Worm (Caenorhabditis elegans) whole organism, early embryonic: ENCODE data around the gene C04G6.6.

Source experiments
- B0310.2 ChIP-seq: sonication (generic microtip); optimal IDR thresholded peaks from 2 replicates; lab custom pipeline; 2016; ENCODE audit warnings: mild to moderate bottlenecking, missing genetic modification characterization, missing compliant biosample characterization
- F13C5.2 ChIP-seq: sonication (generic microtip); optimal IDR thresholded peaks from 2 replicates; lab custom pipeline; 2017; ENCODE audit warnings: mild to moderate bottlenecking, missing genetic modification characterization, inconsistent platforms, missing compliant biosample characterization
- aly-1 ChIP-seq: sonication (generic microtip); optimal IDR thresholded peaks from 2 replicates; lab custom pipeline; 2016; ENCODE audit warnings: missing genetic modification characterization, missing compliant biosample characterization
- ama-1 ChIP-seq: fragments of 150-350 bp; optimal IDR thresholded peaks from 2 replicates; lab custom pipeline; 2014
- ceh-13 ChIP-seq: fragments of 200-800 bp; sonication (Bioruptor generic); optimal IDR thresholded peaks from 2 replicates; lab custom pipeline; 2018; ENCODE audit warnings: mild to moderate bottlenecking, missing genetic modification characterization, missing compliant biosample characterization
- ceh-36 ChIP-seq: sonication (generic microtip); optimal IDR thresholded peaks from 2 replicates; lab custom pipeline; 2016; ENCODE audit warnings: missing genetic modification characterization, inconsistent platforms, missing compliant biosample characterization
- ets-7 ChIP-seq: sonication (generic microtip); optimal IDR thresholded peaks from 2 replicates; lab custom pipeline; 2016; ENCODE audit warnings: missing genotype, missing genetic modification characterization, missing compliant biosample characterization
- flt-1 ChIP-seq: fragments of 200-800 bp; sonication (Bioruptor generic); IDR thresholded peaks from 2 replicates; pipeline ENCODE4 v1.3.6; 2022; ENCODE audit warnings: missing genetic modification characterization, missing compliant biosample characterization
- hmbx-1 ChIP-seq: sonication (generic microtip); optimal IDR thresholded peaks from 2 replicates; lab custom pipeline; 2016; ENCODE audit warnings: mild to moderate bottlenecking, missing genetic modification characterization, missing compliant biosample characterization
- hmg-4 ChIP-seq: fragments of 200-800 bp; sonication (Bioruptor generic); optimal IDR thresholded peaks from 2 replicates; lab custom pipeline; 2018; ENCODE audit warnings: mild to moderate bottlenecking, missing genetic modification characterization, missing compliant biosample characterization
- hnd-1 ChIP-seq: sonication (generic microtip); optimal IDR thresholded peaks from 2 replicates; lab custom pipeline; 2016; ENCODE audit warnings: missing genetic modification characterization, missing compliant biosample characterization
- pes-1 ChIP-seq: fragments of 200-800 bp; sonication (Bioruptor generic); IDR thresholded peaks from 2 replicates; pipeline ENCODE4 v1.3.6; 2022; ENCODE audit warnings: missing genetic modification reagents, missing genetic modification characterization, missing compliant biosample characterization
- scrt-1 ChIP-seq: fragments of 200-800 bp; sonication (Bioruptor generic); IDR thresholded peaks from 2 replicates; pipeline ENCODE4 v1.3.6; 2022; ENCODE audit warnings: missing genetic modification characterization, missing compliant biosample characterization
- sea-1 ChIP-seq: fragments of 200-800 bp; sonication (Bioruptor generic); conservative IDR thresholded peaks from 2 replicates; pipeline ENCODE4 v1.3.6; 2022; ENCODE audit warnings: missing genetic modification characterization, missing compliant biosample characterization
- tbx-11 ChIP-seq: fragments of 200-800 bp; sonication (Bioruptor generic); IDR thresholded peaks from 2 replicates; pipeline ENCODE4 v1.3.6; 2022; ENCODE audit warnings: missing genetic modification characterization, missing compliant biosample characterization
- tbx-37 ChIP-seq: fragments of 200-800 bp; sonication (Bioruptor generic); conservative IDR thresholded peaks from 2 replicates; pipeline ENCODE4 v1.3.6; 2022; ENCODE audit warnings: missing genetic modification reagents, missing genetic modification characterization, missing compliant biosample characterization
- tra-4 ChIP-seq: sonication (generic microtip); optimal IDR thresholded peaks from 2 replicates; lab custom pipeline; 2017; ENCODE audit warnings: missing genetic modification characterization, missing compliant biosample characterization

Gene C04G6.6

ce11 chrII:5067927-5068326 is 31.6 kb downstream of the C04G6.6 start, which contains the start of gene C27A2.8:
TSS of gene C27A2.8 (minus strand) at chrII:5068043.
- TF ChIP-seq ceh-36 (no peak), aly-1 (tag; lab: Kevin White, UChicago) (peak; percentile 10)

ce11 chrII:5066967-5067366 is 32.6 kb downstream of the C04G6.6 start:
- TF ChIP-seq aly-1 (tag; lab: Kevin White, UChicago): no peak
- TF ChIP-seq hmbx-1 (tag; lab: Kevin White, UChicago): no peak
- no peak for TF ChIP-seq B0310.2 (tag; lab: Kevin White, UChicago)
- no peak for TF ChIP-seq tbx-37 (GFP tag; lab: Robert Waterston, UW)
- no peak for TF ChIP-seq ama-1
- TF ChIP-seq scrt-1 (GFP tag; lab: Robert Waterston, UW): no peak
- TF ChIP-seq flt-1: no peak
- TF ChIP-seq ets-7 (tag; lab: Kevin White, UChicago): no peak
- TF ChIP-seq tra-4 (tag; lab: Kevin White, UChicago): no peak
- no peak for TF ChIP-seq ceh-36
- no peak for TF ChIP-seq hnd-1 (tag; lab: Kevin White, UChicago)
- no peak for TF ChIP-seq F13C5.2 (tag; lab: Kevin White, UChicago)
- no peak for TF ChIP-seq ceh-13 (GFP tag; lab: Kevin White, UChicago)
- TF ChIP-seq hmg-4: no peak

- no peak for TF ChIP-seq aly-1 (tag; lab: Kevin White, UChicago)
- TF ChIP-seq scrt-1 (GFP tag; lab: Robert Waterston, UW): no peak
- no peak for TF ChIP-seq tra-4 (tag; lab: Kevin White, UChicago)
- no peak for TF ChIP-seq ets-7 (tag; lab: Kevin White, UChicago)
- no peak for TF ChIP-seq hnd-1 (tag; lab: Kevin White, UChicago)
- TF ChIP-seq sea-1 (GFP tag; lab: Robert Waterston, UW): no peak
- TF ChIP-seq F13C5.2 (tag; lab: Kevin White, UChicago): peak; percentile 43
- no peak for TF ChIP-seq hmbx-1 (tag; lab: Kevin White, UChicago)
- no peak for TF ChIP-seq ceh-13 (GFP tag; lab: Kevin White, UChicago)
- TF ChIP-seq tbx-11: no peak
- no peak for TF ChIP-seq tbx-37 (GFP tag; lab: Robert Waterston, UW)
- TF ChIP-seq hmg-4: no peak
- TF ChIP-seq pes-1 (GFP tag; lab: Robert Waterston, UW): peak; percentile 46; the same call in 1 of the 2 replicates
- TF ChIP-seq B0310.2 (tag; lab: Kevin White, UChicago): no peak
Observed at ce11 chrII:5061794-5062368, 37.7 kb downstream of the C04G6.6 start, which contains the start of gene smc-5. TSS of gene smc-5 (plus strand) at chrII:5062125.

- TF ChIP-seq hmg-4 (no peak), scrt-1 (GFP tag; lab: Robert Waterston, UW) (no peak), ets-7 (tag; lab: Kevin White, UChicago) (no peak), flt-1 (no peak), ceh-36 (no peak), tbx-11 (no peak), hnd-1 (tag; lab: Kevin White, UChicago) (no peak), ceh-13 (GFP tag; lab: Kevin White, UChicago) (no peak), ama-1 (no peak), tra-4 (tag; lab: Kevin White, UChicago) (no peak), B0310.2 (tag; lab: Kevin White, UChicago) (no peak)
Observed at ce11 chrII:5060719-5061118, 38.8 kb downstream of the C04G6.6 start, which contains the start of gene pho-12. TSS of gene pho-12 (minus strand) at chrII:5060819.

- TF ChIP-seq scrt-1 (GFP tag; lab: Robert Waterston, UW) (no peak), ama-1 (no peak), aly-1 (tag; lab: Kevin White, UChicago) (no peak), tbx-11 (no peak), B0310.2 (tag; lab: Kevin White, UChicago) (no peak), hmg-4 (no peak), pes-1 (GFP tag; lab: Robert Waterston, UW) (no peak), tbx-37 (GFP tag; lab: Robert Waterston, UW) (no peak), ets-7 (tag; lab: Kevin White, UChicago) (no peak), F13C5.2 (tag; lab: Kevin White, UChicago) (no peak), flt-1 (no peak), ceh-36 (no peak), hmbx-1 (tag; lab: Kevin White, UChicago) (no peak), sea-1 (GFP tag; lab: Robert Waterston, UW) (no peak), tra-4 (tag; lab: Kevin White, UChicago) (no peak)
Observed at ce11 chrII:5058036-5058435, 41.5 kb downstream of the C04G6.6 start, which contains the start of gene C27A2.12. TSS of gene C27A2.12 (minus strand) at chrII:5058136.

- peak; percentile 72 for TF ChIP-seq flt-1
- peak; percentile 86 for TF ChIP-seq pes-1 (GFP tag; lab: Robert Waterston, UW)
- TF ChIP-seq ama-1: no peak
- TF ChIP-seq hmbx-1 (tag; lab: Kevin White, UChicago): no peak
- 0 out of 2 replicates have a peak, but pooled peaks have one; percentile 63 for TF ChIP-seq sea-1 (GFP tag; lab: Robert Waterston, UW)
- TF ChIP-seq F13C5.2 (tag; lab: Kevin White, UChicago): no peak
- TF ChIP-seq ceh-13 (GFP tag; lab: Kevin White, UChicago): peak; percentile 53
- no peak; the same call in 1 of the 2 replicates for TF ChIP-seq tbx-37 (GFP tag; lab: Robert Waterston, UW)
- TF ChIP-seq ceh-36: peak; percentile 54
- peak; percentile 51 for TF ChIP-seq hmg-4
- no peak for TF ChIP-seq tra-4 (tag; lab: Kevin White, UChicago)
- TF ChIP-seq B0310.2 (tag; lab: Kevin White, UChicago): peak; percentile 24
- TF ChIP-seq tbx-11: 0 out of 2 replicates have a peak, but pooled peaks have one; percentile 28
- no peak for TF ChIP-seq hnd-1 (tag; lab: Kevin White, UChicago)
- TF ChIP-seq aly-1 (tag; lab: Kevin White, UChicago): no peak
- no peak for TF ChIP-seq ets-7 (tag; lab: Kevin White, UChicago)
- TF ChIP-seq scrt-1 (GFP tag; lab: Robert Waterston, UW): peak; percentile 72
Observed at ce11 chrII:5057315-5057714, 42.2 kb downstream of the C04G6.6 start.

- TF ChIP-seq hnd-1 (tag; lab: Kevin White, UChicago): no peak
- no peak for TF ChIP-seq F13C5.2 (tag; lab: Kevin White, UChicago)
Observed at ce11 chrII:5056254-5056653, 43.3 kb downstream of the C04G6.6 start.
